Worm (Caenorhabditis elegans): ENCODE results near the gene Y43B11AR.3.
A peak's percentile ranks its signal among the peaks of the same experiment; 100 is the strongest.

- no peak for TF ChIP-seq unc-39 (tag; optimal IDR thresholded peaks at IDR 0.05)
- no peak for TF ChIP-seq jun-1 (tag; optimal IDR thresholded peaks at IDR 0.05)
- TF ChIP-seq unc-62 (GFP tag; optimal IDR thresholded peaks at IDR 0.05 in 1 of 2), result no peak
- no peak for TF ChIP-seq unc-62 (tag; optimal IDR thresholded peaks at IDR 0.05)
- no peak for TF ChIP-seq pha-4 (GFP tag; IDR thresholded peaks at IDR 0.05)
- TF ChIP-seq pha-4 (tag; optimal IDR thresholded peaks at IDR 0.05), result peak; percentile 7
- no peak for TF ChIP-seq zfp-2 (tag; optimal IDR thresholded peaks at IDR 0.05)
- no peak; the same call in 1 of the 2 replicates for TF ChIP-seq hmg-1.1 (GFP tag; IDR thresholded peaks at IDR 0.05)
- TF ChIP-seq zip-2 (tag; optimal IDR thresholded peaks at IDR 0.05), result no peak
- TF ChIP-seq lin-38 (GFP tag; IDR thresholded peaks at IDR 0.05), result peak; percentile 72
- TF ChIP-seq egl-27 (tag; optimal IDR thresholded peaks at IDR 0.05), result no peak
- TF ChIP-seq lin-29 (GFP tag; IDR thresholded peaks at IDR 0.05), result no peak
- no peak for TF ChIP-seq F44E2.7 (GFP tag; IDR thresholded peaks at IDR 0.05)
- TF ChIP-seq lim-7 (GFP tag; IDR thresholded peaks at IDR 0.05), result no peak
- TF ChIP-seq nhr-76 (tag; optimal IDR thresholded peaks at IDR 0.05), result no peak
- TF ChIP-seq nhr-11 (tag; optimal IDR thresholded peaks at IDR 0.05), result no peak
Observed at ce11 chrIV:7044552-7045139, 38.9 kb downstream of the Y43B11AR.3 start, which contains the start of gene tin-9.1.

All from whole organism, L4 larva.